Fruit fly (Drosophila melanogaster): ENCODE results near the gene CG12974.

CG12974 gene

DNA sequence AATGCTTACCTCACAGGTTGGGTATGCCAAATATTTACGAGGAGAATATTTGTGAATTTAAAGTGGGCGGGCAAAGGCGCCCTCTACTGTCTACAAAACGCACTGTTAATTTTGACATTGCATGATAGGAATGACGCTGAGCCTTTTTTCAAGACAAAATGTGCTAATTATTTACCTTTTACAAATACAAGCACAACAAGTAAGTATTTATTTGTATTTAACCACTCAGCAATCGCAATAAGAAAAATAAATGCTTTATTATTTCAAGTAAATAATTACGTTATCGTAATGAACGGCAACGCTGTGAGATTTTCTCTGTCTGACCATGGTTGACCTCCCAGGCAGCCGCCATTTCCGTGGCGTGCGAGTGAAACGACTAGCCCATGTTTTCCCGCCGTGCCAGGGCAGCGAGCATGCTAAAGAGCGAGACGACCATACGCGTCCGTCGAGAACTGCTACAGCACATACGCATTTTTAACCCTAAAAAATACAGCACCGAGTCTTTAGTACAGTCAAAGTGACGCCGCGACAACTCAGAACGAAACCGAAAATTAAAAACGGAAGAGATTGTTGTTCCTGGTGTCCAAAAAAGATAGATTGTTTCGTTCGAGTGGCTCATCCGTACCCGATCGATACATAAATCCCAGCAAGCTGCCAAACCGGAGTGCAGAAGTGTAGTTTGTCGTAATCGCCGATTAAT lies at the start of gene CG12974, which contains the start of gene pzg:
CG12974 (minus strand) TSS at position 324 of the 700 bp plus-strand sequence.
pzg (plus strand) TSS at position 461 of the 700 bp plus-strand sequence.
- TF ChIP-seq CTCF (optimal IDR thresholded peaks at IDR 0.05): peak; percentile 88 to 90
- no peak for TF ChIP-seq CG8478 (optimal IDR thresholded peaks at IDR 0.05)

DNA sequence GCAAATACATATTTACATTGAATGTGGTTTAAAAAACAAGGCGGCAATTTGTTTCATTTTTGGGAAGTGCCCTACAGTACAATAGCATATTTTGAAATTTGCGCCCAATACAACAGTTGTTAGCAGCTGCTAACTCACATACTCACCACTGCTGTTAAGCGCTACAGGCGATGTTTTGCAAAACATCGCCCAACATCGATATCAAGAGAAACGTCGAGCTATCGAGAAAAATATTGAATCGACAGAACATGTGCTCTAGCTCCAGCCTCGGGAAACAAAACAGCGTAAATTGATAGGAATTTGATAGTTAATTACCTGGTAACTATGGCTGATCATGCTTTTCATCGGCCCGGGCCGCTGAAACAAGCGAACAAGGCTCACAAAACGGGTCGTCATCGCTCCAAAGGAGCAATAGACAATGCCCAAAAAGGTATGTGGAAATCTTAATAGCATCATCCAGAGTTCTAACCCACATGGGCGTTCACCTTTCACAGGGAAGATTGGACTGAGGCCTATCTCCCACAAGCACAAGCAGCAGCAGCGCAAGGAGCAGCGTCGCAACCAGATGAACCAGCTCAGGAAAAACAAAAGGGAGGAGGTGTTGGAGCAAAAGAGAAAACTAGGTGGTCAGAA lies 49.4 kb upstream of the CG12974 start, which contains the start of gene Tsr1:
Tsr1 (plus strand) TSS at position 217 of the 633 bp plus-strand sequence.
- no peak for TF ChIP-seq CG8478 (optimal IDR thresholded peaks at IDR 0.05)
- peak in 1 of 2 experiments; percentile 33 for TF ChIP-seq CTCF (optimal IDR thresholded peaks at IDR 0.05)

- TF ChIP-seq CG8478 (optimal IDR thresholded peaks at IDR 0.05) (no peak), CTCF (optimal IDR thresholded peaks at IDR 0.05) (no peak)
Observed at dm6 chr3L:21324724-21325123, 39.0 kb upstream of the CG12974 start.

- TF ChIP-seq CG8478 (optimal IDR thresholded peaks at IDR 0.05): no peak
- no peak for TF ChIP-seq CTCF (optimal IDR thresholded peaks at IDR 0.05)
Observed at dm6 chr3L:21321807-21322503, 36.2 kb upstream of the CG12974 start.

DNA sequence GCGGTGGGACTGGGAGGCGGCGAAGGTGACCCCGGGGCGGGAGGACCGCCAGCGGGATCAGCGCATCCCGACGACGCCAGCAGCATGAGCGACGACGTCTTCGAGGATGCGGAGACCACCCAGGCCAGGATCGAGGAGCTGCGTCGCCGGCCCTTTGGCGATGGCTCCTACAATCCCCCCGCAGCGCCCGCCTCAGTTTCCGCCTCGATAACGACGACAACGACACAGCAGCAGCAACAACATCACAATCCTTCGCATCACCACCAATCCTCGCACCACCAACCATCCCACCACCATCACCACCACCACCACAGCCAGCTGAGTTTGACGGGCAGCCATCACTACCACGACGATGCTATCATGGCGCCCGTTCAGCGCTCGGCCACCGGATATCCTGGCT lies 34.2 kb upstream of the CG12974 start:
- TF ChIP-seq CTCF (optimal IDR thresholded peaks at IDR 0.05) (no peak), CG8478 (optimal IDR thresholded peaks at IDR 0.05) (no peak)

dm6 chr3L:21319313-21319907 lies 33.6 kb upstream of the CG12974 start:
- TF ChIP-seq CTCF (optimal IDR thresholded peaks at IDR 0.05) (no peak), CG8478 (optimal IDR thresholded peaks at IDR 0.05) (no peak)

- TF ChIP-seq CG8478 (optimal IDR thresholded peaks at IDR 0.05): no peak
- no peak for TF ChIP-seq CTCF (optimal IDR thresholded peaks at IDR 0.05)
Observed at dm6 chr3L:21318474-21318873, 32.7 kb upstream of the CG12974 start, which contains the start of gene Rab26. Gene Rab26, plus strand, starts transcription at chr3L:21318774.

DNA sequence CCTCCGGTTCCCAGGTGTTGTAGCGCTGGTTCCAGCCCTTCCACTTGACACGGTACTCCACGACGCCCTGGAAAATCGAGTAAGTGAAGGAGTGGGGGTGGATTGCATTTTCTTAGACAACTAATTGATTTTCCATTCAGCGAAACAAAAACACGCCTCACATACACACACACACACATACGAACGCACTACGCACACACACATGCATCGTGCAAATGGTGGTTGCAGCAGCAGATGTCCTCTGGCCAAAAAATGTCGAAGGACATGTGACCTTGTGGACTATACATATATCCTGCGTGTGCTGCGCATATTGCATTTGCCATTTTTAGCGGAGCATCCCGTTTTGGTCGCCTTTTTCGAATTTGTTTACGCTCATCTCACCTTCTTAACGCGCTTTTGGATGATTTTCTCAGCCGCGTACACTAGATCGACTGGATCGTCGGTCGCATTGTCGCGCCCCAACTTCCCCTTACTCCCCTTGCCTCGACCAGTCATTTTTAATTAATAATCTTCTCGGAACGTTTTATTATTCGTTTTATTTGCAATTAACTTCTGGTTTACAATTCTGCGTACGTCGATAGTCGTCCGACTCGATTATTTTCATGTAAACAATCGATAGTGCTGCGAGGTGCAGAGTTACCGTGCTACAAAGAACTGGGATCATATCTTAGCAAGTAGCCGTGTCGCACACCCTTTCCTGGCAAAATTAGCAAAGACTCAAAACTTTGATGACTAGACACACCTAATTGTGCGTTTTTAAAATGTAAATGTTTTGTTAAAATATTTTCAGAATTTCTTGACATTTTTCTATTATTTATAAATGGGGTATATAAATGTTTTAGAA lies 31.9 kb upstream of the CG12974 start, which contains the start of gene Pc:
Pc (minus strand) TSS at position 605 of the 844 bp plus-strand sequence.
- TF ChIP-seq CG8478 (optimal IDR thresholded peaks at IDR 0.05) (no peak), CTCF (optimal IDR thresholded peaks at IDR 0.05) (peak; percentile 60 to 75)

DNA sequence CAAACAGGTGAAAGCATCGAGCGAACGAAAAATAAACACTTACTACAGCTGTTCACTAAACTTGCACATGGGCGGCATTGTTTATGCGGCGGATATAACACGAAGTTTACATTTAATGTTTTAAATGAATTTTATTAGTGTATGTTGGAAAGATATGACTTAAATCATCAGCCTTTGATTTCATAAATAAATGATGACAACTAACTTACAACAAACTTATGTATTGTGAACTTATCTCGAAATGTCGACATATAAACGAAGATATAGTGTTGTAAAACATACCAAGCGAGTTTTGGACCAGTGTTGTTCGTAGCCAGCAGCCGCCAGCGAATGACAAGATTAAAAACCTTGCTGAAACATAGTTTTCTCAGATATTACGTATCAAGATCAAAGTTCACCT lies 18.6 kb upstream of the CG12974 start, which contains the start of the genes CG11309 and CG7632:
CG11309 (minus strand) TSS at position 259 of the 400 bp plus-strand sequence.
CG7632 (plus strand) TSS at position 298 of the 400 bp plus-strand sequence.
- TF ChIP-seq CTCF (optimal IDR thresholded peaks at IDR 0.05) (no peak), CG8478 (optimal IDR thresholded peaks at IDR 0.05) (no peak)

DNA sequence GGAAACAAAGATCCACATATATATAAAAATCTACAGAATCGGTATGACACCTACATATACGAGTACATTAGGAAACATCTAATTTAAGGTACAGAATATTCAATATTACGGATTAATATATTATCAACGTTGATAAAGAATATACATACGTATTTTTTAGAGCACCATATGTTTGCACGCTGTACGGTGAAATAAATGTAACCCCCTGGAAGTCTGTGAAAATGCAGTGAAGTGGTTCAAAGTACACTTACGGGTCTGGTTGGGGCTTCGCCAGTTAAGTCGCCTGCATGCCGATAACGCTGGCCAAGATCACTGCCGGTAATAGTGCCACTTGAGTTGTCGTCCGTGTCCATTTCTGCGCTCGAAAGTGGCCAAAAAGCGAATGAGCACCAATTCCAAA lies 17.9 kb upstream of the CG12974 start:
- TF ChIP-seq CG8478 (optimal IDR thresholded peaks at IDR 0.05) (no peak), CTCF (optimal IDR thresholded peaks at IDR 0.05) (no peak)

dm6 chr3L:21302493-21302892 lies 16.7 kb upstream of the CG12974 start:
- no peak for TF ChIP-seq CTCF (optimal IDR thresholded peaks at IDR 0.05)

- no peak for TF ChIP-seq CG8478 (optimal IDR thresholded peaks at IDR 0.05)
- no peak for TF ChIP-seq CTCF (optimal IDR thresholded peaks at IDR 0.05)
Observed at dm6 chr3L:21301737-21302487, 16.1 kb upstream of the CG12974 start.

DNA sequence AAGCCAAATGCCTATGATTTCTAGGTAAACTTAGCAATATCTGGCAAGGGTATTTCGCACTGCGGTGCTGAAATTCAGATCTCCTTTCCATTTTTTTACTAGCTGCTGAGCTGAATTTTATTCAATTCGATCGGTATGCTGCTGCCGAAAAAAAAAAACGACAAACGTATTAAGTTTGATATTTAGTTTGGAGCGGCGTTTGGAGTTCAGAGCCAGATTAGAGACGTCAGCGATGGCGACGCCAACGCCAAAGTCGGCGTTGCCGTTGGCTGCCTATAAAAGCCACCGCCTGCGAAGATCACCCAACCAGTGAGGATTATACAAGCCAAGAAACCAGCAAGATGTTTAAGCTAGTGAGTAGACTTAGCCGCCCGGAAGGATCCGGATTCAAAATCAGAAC lies 14.5 kb upstream of the CG12974 start, which contains the start of gene Cpr78Cc:
Cpr78Cc (plus strand) TSS at position 301 of the 400 bp plus-strand sequence.
- TF ChIP-seq CTCF (optimal IDR thresholded peaks at IDR 0.05): no peak
